Worm (Caenorhabditis elegans): ENCODE results near the gene ZC416.2.

The ZC416.2 gene

DNA sequence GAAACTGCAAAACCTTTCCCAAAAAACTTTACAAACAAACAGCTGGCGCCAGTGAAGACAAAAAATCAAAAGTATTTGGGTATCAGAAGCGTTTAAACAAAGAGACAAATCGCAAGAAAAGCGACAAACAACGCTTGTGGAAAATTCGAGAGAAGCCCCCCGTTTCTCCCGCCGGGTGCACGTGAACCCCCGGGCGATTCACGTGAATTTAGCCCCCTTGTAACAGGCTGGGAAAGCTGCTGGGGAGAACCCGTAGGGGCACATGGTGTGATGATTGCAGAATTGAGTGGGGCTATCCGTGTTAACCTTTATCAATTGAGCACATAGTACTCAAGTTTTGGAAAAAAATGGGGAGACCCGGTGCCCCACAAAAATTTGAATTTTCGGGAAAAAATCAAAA, 20.8 kb downstream of the ZC416.2 start (continued):
- TF ChIP-seq fkh-10 (GFP tag; optimal IDR thresholded peaks at IDR 0.05) (no peak), daf-16 (GFP tag; optimal IDR thresholded peaks at IDR 0.05) (peak in 1 of 2 experiments; percentile 90), daf-16 (tag; optimal IDR thresholded peaks at IDR 0.05) (peak; percentile 82), ceh-82 (tag; optimal IDR thresholded peaks at IDR 0.05) (no peak), lir-3 (tag; optimal IDR thresholded peaks at IDR 0.05) (no peak), nhr-77 (tag; optimal IDR thresholded peaks at IDR 0.05) (no peak), madf-9 (GFP tag; conservative IDR thresholded peaks at IDR 0.05) (no peak), set-16 (GFP tag; IDR thresholded peaks at IDR 0.05) (peak; percentile 58), unc-130 (GFP tag; optimal IDR thresholded peaks at IDR 0.05) (no peak), nhr-102 (tag; optimal IDR thresholded peaks at IDR 0.05) (no peak), Y75B8A.6 (GFP tag; IDR thresholded peaks at IDR 0.05) (0 out of 2 replicates have a peak, but pooled peaks have one; percentile 42), mxl-3 (GFP tag; optimal IDR thresholded peaks at IDR 0.05) (peak; percentile 75), mep-1 (tag; optimal IDR thresholded peaks at IDR 0.05) (no peak), ceh-62 (tag; optimal IDR thresholded peaks at IDR 0.05) (no peak), lin-13 (GFP tag; optimal IDR thresholded peaks at IDR 0.05) (no peak), ztf-11 (tag; optimal IDR thresholded peaks at IDR 0.05) (no peak), F37D6.2 (tag; optimal IDR thresholded peaks at IDR 0.05) (no peak), lin-15B (tag; optimal IDR thresholded peaks at IDR 0.05) (no peak), lin-38 (GFP tag; IDR thresholded peaks at IDR 0.05) (peak; percentile 45; the same call in 1 of the 2 replicates), zfp-3 (GFP tag; conservative IDR thresholded peaks at IDR 0.05) (0 out of 2 replicates have a peak, but pooled peaks have one; percentile 53), ceh-32 (tag; optimal IDR thresholded peaks at IDR 0.05; ENCODE audit: poor library complexity) (no peak), T20F7.1 (GFP tag; optimal IDR thresholded peaks at IDR 0.05) (no peak), ZK546.5 (tag; optimal IDR thresholded peaks at IDR 0.05) (no peak), tra-1 (GFP tag; IDR thresholded peaks at IDR 0.05) (peak; percentile 74), duxl-1 (tag; optimal IDR thresholded peaks at IDR 0.05; ENCODE audit: poor library complexity) (no peak), nhr-28 (tag; optimal IDR thresholded peaks at IDR 0.05) (peak; percentile 53), hif-1 (tag; optimal IDR thresholded peaks at IDR 0.05) (peak in 1 of 2 experiments; percentile 55), cey-2 (tag; optimal IDR thresholded peaks at IDR 0.05; ENCODE audit: borderline replicate concordance, insufficient read depth) (no peak), skn-1 (tag; optimal IDR thresholded peaks at IDR 0.05) (no peak), Y105C5A.15 (GFP tag; IDR thresholded peaks at IDR 0.05) (no peak), unc-62 (GFP tag; optimal IDR thresholded peaks at IDR 0.05 in 1 of 2) (peak in 1 of 2 experiments; percentile 69), unc-62 (tag; optimal IDR thresholded peaks at IDR 0.05) (no peak), daf-19 (GFP tag; conservative IDR thresholded peaks at IDR 0.05) (no peak), ceh-20 (GFP tag; IDR thresholded peaks at IDR 0.05) (peak; percentile 91), dmd-9 (GFP tag; IDR thresholded peaks at IDR 0.05) (no peak), spr-3 (GFP tag; optimal IDR thresholded peaks at IDR 0.05) (no peak), unc-39 (tag; optimal IDR thresholded peaks at IDR 0.05) (no peak), arid-1 (GFP tag; conservative IDR thresholded peaks at IDR 0.05) (no peak), hlh-11 (tag; optimal IDR thresholded peaks at IDR 0.05) (peak; percentile 93), nhr-237 (tag; optimal IDR thresholded peaks at IDR 0.05) (no peak), zag-1 (tag; optimal IDR thresholded peaks at IDR 0.05) (no peak), F10B5.3 (tag; optimal IDR thresholded peaks at IDR 0.05) (no peak), gei-8 (GFP tag; optimal IDR thresholded peaks at IDR 0.05) (peak; percentile 31), Y48G9A.11 (GFP tag; IDR thresholded peaks at IDR 0.05) (no peak), ZK337.2 (GFP tag; IDR thresholded peaks at IDR 0.05) (no peak), pqm-1 (tag; optimal IDR thresholded peaks at IDR 0.05) (no peak), dpl-1 (GFP tag; optimal IDR thresholded peaks at IDR 0.05) (peak; percentile 24), egl-43 (GFP tag; IDR thresholded peaks at IDR 0.05) (no peak), php-3 (GFP tag; IDR thresholded peaks at IDR 0.05) (no peak), R02D3.7 (tag; optimal IDR thresholded peaks at IDR 0.05) (no peak), tag-97 (GFP tag; IDR thresholded peaks at IDR 0.05) (no peak)

All from whole organism, L4 larva.